Fruit fly (Drosophila melanogaster): ENCODE data around the gene CG5274.

The CG5274 gene

dm6 chr3L:20405971-20406948, 21.2 kb downstream of the CG5274 start (continued):
- TF ChIP-seq mirr (GFP tag; optimal IDR thresholded peaks at IDR 0.05) (no peak), CG17912 (GFP tag; optimal IDR thresholded peaks at IDR 0.05) (peak; percentile 19), D (optimal IDR thresholded peaks at IDR 0.05) (no peak), D (GFP tag; optimal IDR thresholded peaks at IDR 0.05) (no peak), CG3995 (GFP tag; optimal IDR thresholded peaks at IDR 0.05) (no peak), HHEX (GFP tag; optimal IDR thresholded peaks at IDR 0.05) (no peak), dysf (GFP tag; IDR thresholded peaks at IDR 0.05) (0 out of 3 replicates have a peak, but pooled peaks have one; percentile 9), CG6654 (GFP tag; optimal IDR thresholded peaks at IDR 0.05) (no peak), Atf-2 (GFP tag; optimal IDR thresholded peaks at IDR 0.05) (no peak), CG4854 (GFP tag; optimal IDR thresholded peaks at IDR 0.05) (no peak), CG13123 (GFP tag; optimal IDR thresholded peaks at IDR 0.05) (no peak), lilli (GFP tag; optimal IDR thresholded peaks at IDR 0.05) (no peak), Usf (GFP tag; optimal IDR thresholded peaks at IDR 0.05) (no peak), Myb (GFP tag; optimal IDR thresholded peaks at IDR 0.05) (no peak), caup (GFP tag; optimal IDR thresholded peaks at IDR 0.05; ENCODE audit: severe bottlenecking) (peak; percentile 27), so (GFP tag; IDR thresholded peaks at IDR 0.05) (no peak), Hmx (GFP tag; optimal IDR thresholded peaks at IDR 0.05) (no peak), cwo (GFP tag; optimal IDR thresholded peaks at IDR 0.05) (no peak), CG3847 (GFP tag; IDR thresholded peaks at IDR 0.05) (no peak), ato (GFP tag; IDR thresholded peaks at IDR 0.05; ENCODE audit: partially characterized antibody) (no peak), Sox100B (GFP tag; optimal IDR thresholded peaks at IDR 0.05) (peak; percentile 29), CG30403 (GFP tag; optimal IDR thresholded peaks at IDR 0.05) (no peak), BEAF-32 (GFP tag; optimal IDR thresholded peaks at IDR 0.05) (no peak), CG3407 (GFP tag; optimal IDR thresholded peaks at IDR 0.05) (no peak), gsb-n (tag; optimal IDR thresholded peaks at IDR 0.05) (peak; percentile 25), bbx (GFP tag; IDR thresholded peaks at IDR 0.05; ENCODE audit: partially characterized antibody) (no peak), CG17186 (GFP tag; optimal IDR thresholded peaks at IDR 0.05) (no peak), CG10543 (GFP tag; optimal IDR thresholded peaks at IDR 0.05) (no peak), CG9932 (GFP tag; IDR thresholded peaks at IDR 0.05) (no peak), Lim3 (GFP tag; IDR thresholded peaks at IDR 0.05) (no peak), fd102C (GFP tag; optimal IDR thresholded peaks at IDR 0.05) (peak; percentile 13), Opbp (GFP tag; IDR thresholded peaks at IDR 0.05; ENCODE audit: partially characterized antibody) (no peak), wor (GFP tag; IDR thresholded peaks at IDR 0.05) (no peak), MTF-1 (GFP tag; optimal IDR thresholded peaks at IDR 0.05; ENCODE audit: borderline replicate concordance) (peak; percentile 30), CG17568 (GFP tag; optimal IDR thresholded peaks at IDR 0.05) (peak; percentile 73), MESR4 (GFP tag; optimal IDR thresholded peaks at IDR 0.05) (no peak), CG15696 (tag; optimal IDR thresholded peaks at IDR 0.05) (peak; percentile 11), CG9609 (GFP tag; optimal IDR thresholded peaks at IDR 0.05) (no peak), az2 (GFP tag; optimal IDR thresholded peaks at IDR 0.05) (no peak), kah (GFP tag; optimal IDR thresholded peaks at IDR 0.05) (no peak), CG10979 (tag; optimal IDR thresholded peaks at IDR 0.05) (no peak), bcd (GFP tag; optimal IDR thresholded peaks at IDR 0.05) (no peak), Drgx (GFP tag; IDR thresholded peaks at IDR 0.05) (no peak), CkIIα-i1 (GFP tag; IDR thresholded peaks at IDR 0.05) (no peak), CG9876 (GFP tag; optimal IDR thresholded peaks at IDR 0.05) (no peak), Dip2 (GFP tag; IDR thresholded peaks at IDR 0.05) (no peak), CG6254 (GFP tag; optimal IDR thresholded peaks at IDR 0.05) (peak; percentile 33), CG10959 (GFP tag; IDR thresholded peaks at IDR 0.05) (no peak)

All from whole organism, embryonic.